Worm (Caenorhabditis elegans) whole organism, L3 larva: ENCODE data around the gene eat-6.

Experiments
- R02D3.7 ChIP-seq: fragments of 150-350 bp; optimal IDR thresholded peaks from 2 replicates; lab custom pipeline; 2014; ENCODE audit warnings: missing biosample characterization, missing genetic modification characterization
- ZK546.5 ChIP-seq: sonication (generic microtip); optimal IDR thresholded peaks from 2 replicates; lab custom pipeline; 2017; ENCODE audit warnings: missing biosample characterization, missing genetic modification characterization
- ama-1 ChIP-seq: fragments of 150-350 bp; optimal IDR thresholded peaks from 2 replicates; lab custom pipeline; 2018
- ceh-28 ChIP-seq: fragments of 150-350 bp; optimal IDR thresholded peaks from 2 replicates; lab custom pipeline; 2014; ENCODE audit warnings: missing biosample characterization, missing genetic modification reagents, missing genetic modification characterization
- ceh-82 ChIP-seq: fragments of 150-350 bp; optimal IDR thresholded peaks from 2 replicates; lab custom pipeline; 2014; ENCODE audit warnings: missing biosample characterization, missing genetic modification characterization
- ceh-9 ChIP-seq: sonication (generic microtip); optimal IDR thresholded peaks from 2 replicates; lab custom pipeline; 2018; ENCODE audit warnings: missing biosample characterization, missing genetic modification characterization
- egl-5 ChIP-seq: fragments of 150-350 bp; optimal IDR thresholded peaks from 2 replicates; lab custom pipeline; 2017; ENCODE audit warnings: missing biosample characterization, missing genetic modification reagents, missing genetic modification characterization, inconsistent platforms
- elt-1 ChIP-seq: fragments of 150-350 bp; optimal IDR thresholded peaks from 2 replicates; lab custom pipeline; 2014; ENCODE audit warnings: missing biosample characterization, missing genetic modification characterization
- elt-2 ChIP-seq: sonication (generic microtip); optimal IDR thresholded peaks from 2 replicates; lab custom pipeline; 2016; ENCODE audit warnings: missing genetic modification reagents, mild to moderate bottlenecking, missing genetic modification characterization, missing compliant biosample characterization
- elt-3 ChIP-seq, 3 experiments: fragments of 150-350 bp in 1 of 3; sonication (generic microtip) in 2 of 3; optimal IDR thresholded peaks; 2 replicates in 2 of 3; 4 replicates in 1 of 3; lab custom pipeline; 2014 to 2017; ENCODE audit warnings: missing biosample characterization in 3 of 3, missing genetic modification characterization in 3 of 3
- eor-1 ChIP-seq, 2 experiments: fragments of 150-350 bp; optimal IDR thresholded peaks; 2 replicates each; lab custom pipeline; 2014 to 2018; ENCODE audit warnings: missing biosample characterization in 2 of 2, missing genetic modification characterization in 2 of 2
- fkh-10 ChIP-seq: sonication (generic microtip); optimal IDR thresholded peaks from 2 replicates; lab custom pipeline; 2017; ENCODE audit warnings: missing biosample characterization, missing genetic modification reagents, missing genetic modification characterization
- fos-1 ChIP-seq: fragments of 150-350 bp; optimal IDR thresholded peaks from 2 replicates; lab custom pipeline; 2014; ENCODE audit warnings: missing biosample characterization, missing genetic modification characterization
- hmg-11 ChIP-seq: sonication (generic microtip); optimal IDR thresholded peaks from 2 replicates; lab custom pipeline; 2016; ENCODE audit warnings: missing genetic modification characterization, missing compliant biosample characterization
- jun-1 ChIP-seq: fragments of 150-350 bp; optimal IDR thresholded peaks from 2 replicates; lab custom pipeline; 2014; ENCODE audit warnings: missing biosample characterization, missing genetic modification reagents, missing genetic modification characterization
- lin-15B ChIP-seq: fragments of 150-350 bp; optimal IDR thresholded peaks from 2 replicates; lab custom pipeline; 2014; ENCODE audit warnings: missing biosample characterization, missing genetic modification characterization
- lin-39 ChIP-seq: fragments of 150-350 bp; optimal IDR thresholded peaks from 2 replicates; lab custom pipeline; 2018; ENCODE audit warnings: missing biosample characterization, missing genetic modification reagents, missing genetic modification characterization
- mdl-1 ChIP-seq: fragments of 150-350 bp; optimal IDR thresholded peaks from 2 replicates; lab custom pipeline; 2014; ENCODE audit warnings: missing biosample characterization, missing genetic modification characterization
- mml-1 ChIP-seq: fragments of 150-350 bp; sonication (generic microtip); optimal IDR thresholded peaks from 3 replicates; lab custom pipeline; 2014; ENCODE audit warnings: missing biosample characterization, missing genetic modification characterization
- nhr-11 ChIP-seq: fragments of 150-350 bp; optimal IDR thresholded peaks from 2 replicates; lab custom pipeline; 2014; ENCODE audit warnings: missing biosample characterization, missing genetic modification characterization
- nhr-12 ChIP-seq: fragments of 150-350 bp; optimal IDR thresholded peaks from 2 replicates; lab custom pipeline; 2014; ENCODE audit warnings: missing biosample characterization, missing genetic modification characterization
- nhr-23 ChIP-seq: fragments of 150-350 bp; optimal IDR thresholded peaks from 2 replicates; lab custom pipeline; 2014; ENCODE audit warnings: missing biosample characterization, missing genetic modification reagents, missing genetic modification characterization
- nhr-237 ChIP-seq: fragments of 150-350 bp; optimal IDR thresholded peaks from 2 replicates; lab custom pipeline; 2014; ENCODE audit warnings: missing biosample characterization, missing genetic modification characterization
- nhr-43 ChIP-seq: sonication (generic microtip); optimal IDR thresholded peaks from 2 replicates; lab custom pipeline; 2016; ENCODE audit warnings: mild to moderate bottlenecking, missing genetic modification characterization, missing compliant biosample characterization; ENCODE audit not compliant: poor library complexity, severe bottlenecking
- nhr-67 ChIP-seq: fragments of 150-350 bp; optimal IDR thresholded peaks from 2 replicates; lab custom pipeline; 2014; ENCODE audit warnings: missing biosample characterization, missing genetic modification characterization
- nhr-76 ChIP-seq: fragments of 150-350 bp; sonication (generic microtip); optimal IDR thresholded peaks from 5 replicates; lab custom pipeline; 2014; ENCODE audit warnings: missing biosample characterization, missing genetic modification characterization
- pha-4 ChIP-seq: fragments of 150-350 bp; optimal IDR thresholded peaks from 2 replicates; lab custom pipeline; 2014; ENCODE audit warnings: missing biosample characterization, missing genetic modification reagents, missing genetic modification characterization
- pqm-1 ChIP-seq: fragments of 150-350 bp; optimal IDR thresholded peaks from 2 replicates; lab custom pipeline; 2017; ENCODE audit warnings: missing biosample characterization, missing genetic modification characterization, inconsistent platforms
- sea-2 ChIP-seq: fragments of 150-350 bp; sonication (generic microtip); optimal IDR thresholded peaks from 4 replicates; lab custom pipeline; 2014; ENCODE audit warnings: missing biosample characterization, missing genetic modification reagents, missing genetic modification characterization
- snpc-4 ChIP-seq: fragments of 150-350 bp; optimal IDR thresholded peaks from 2 replicates; lab custom pipeline; 2014; ENCODE audit warnings: missing biosample characterization, missing genetic modification characterization
- tbx-2 ChIP-seq: sonication (generic microtip); optimal IDR thresholded peaks from 2 replicates; lab custom pipeline; 2016; ENCODE audit warnings: mild to moderate bottlenecking, missing genetic modification characterization, missing compliant biosample characterization
- unc-62 ChIP-seq: fragments of 150-350 bp; sonication (generic microtip); optimal IDR thresholded peaks from 4 replicates; lab custom pipeline; 2014; ENCODE audit warnings: missing biosample characterization, missing genetic modification reagents, missing genetic modification characterization
- ztf-11 ChIP-seq: fragments of 150-350 bp; optimal IDR thresholded peaks from 2 replicates; lab custom pipeline; 2014; ENCODE audit warnings: missing biosample characterization, missing genetic modification characterization

The eat-6 gene

DNA sequence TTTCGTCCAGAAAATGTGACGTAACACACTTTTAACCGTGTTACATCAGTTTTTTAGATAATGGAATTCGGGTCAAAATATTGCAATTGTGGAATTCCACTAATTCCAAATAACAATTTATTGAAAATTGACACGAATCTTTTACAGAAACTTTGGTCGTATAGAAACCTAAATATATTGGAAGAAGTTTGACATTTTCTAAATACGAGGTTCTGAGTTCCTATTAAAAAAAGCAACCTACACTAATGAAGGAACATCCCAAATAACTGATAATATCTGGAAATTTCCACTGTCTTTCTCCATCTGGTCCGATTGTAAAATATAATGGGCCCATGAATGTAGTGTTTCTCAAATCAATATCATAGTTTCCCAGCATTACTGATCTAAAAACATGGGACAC, 8.5 kb downstream of the eat-6 start:
- TF ChIP-seq fkh-10 = no peak
- no peak for TF ChIP-seq mdl-1
- TF ChIP-seq ZK546.5 (tag; lab: Kevin White, UChicago) = no peak
- no peak for TF ChIP-seq nhr-43
- no peak for TF ChIP-seq mml-1 (tag; lab: Kevin White, UChicago)
- TF ChIP-seq unc-62 (GFP tag; lab: Kevin White, UChicago) = no peak
- TF ChIP-seq egl-5 (tag; lab: Kevin White, UChicago) = no peak
- no peak for TF ChIP-seq fos-1
- TF ChIP-seq nhr-23 (tag; lab: Kevin White, UChicago) = no peak
- no peak for TF ChIP-seq nhr-237 (tag; lab: Kevin White, UChicago)
- TF ChIP-seq nhr-76 (tag; lab: Kevin White, UChicago) = no peak
- no peak for TF ChIP-seq tbx-2 (tag; lab: Kevin White, UChicago)
- TF ChIP-seq, all 47 proteins: peak for 0

ce11 chrV:13120097-13120496, 9.7 kb downstream of the eat-6 start, which contains the start of gene max-1:
TSS of gene max-1 (minus strand) at chrV:13120220.
- TF ChIP-seq mml-1 (tag; lab: Kevin White, UChicago) = no peak
- no peak for TF ChIP-seq pha-4
- no peak for TF ChIP-seq elt-3 (tag; optimal IDR thresholded peaks at IDR 0.05; lab: Kevin White, UChicago)
- no peak for TF ChIP-seq ceh-82
- no peak for TF ChIP-seq sea-2 (GFP tag; lab: Kevin White, UChicago)

DNA sequence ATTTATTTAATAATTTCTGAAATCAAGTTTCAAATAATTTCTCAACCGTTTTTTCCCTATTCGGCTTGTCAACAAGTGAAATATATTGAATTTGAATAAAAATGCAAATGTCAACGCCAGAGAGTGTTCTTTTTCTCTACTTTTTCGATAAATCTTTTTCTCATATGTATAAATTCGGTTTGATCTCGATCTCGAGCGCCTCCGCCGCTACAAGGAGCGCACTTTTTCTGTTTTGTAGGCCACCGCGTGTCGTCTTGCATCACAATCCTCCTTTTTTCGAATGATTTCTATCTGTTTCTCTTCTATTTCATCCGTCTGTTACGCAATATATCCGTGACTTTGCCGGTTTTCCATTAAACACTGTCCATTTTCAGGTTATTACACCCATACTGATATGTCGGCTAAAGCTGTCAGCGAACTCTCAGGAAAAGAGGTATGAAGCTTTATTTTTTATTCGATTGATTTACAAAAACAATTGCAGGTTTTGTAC, 13.6 kb downstream of the eat-6 start, which contains the start of gene acly-2:
TSS of gene acly-2 (plus strand) at position 375 of the 490 bp plus-strand sequence.
- peak; percentile 24 for TF ChIP-seq nhr-23 (tag; lab: Kevin White, UChicago)
- TF ChIP-seq fos-1 = no peak

- TF ChIP-seq lin-15B (tag; lab: Kevin White, UChicago) (no peak), eor-1 (tag; optimal IDR thresholded peaks at IDR 0.05; lab: Kevin White, UChicago) (no peak), lin-39 (tag; lab: Kevin White, UChicago) (no peak), ama-1 (lab: Kevin White, UChicago) (no peak), ceh-9 (no peak), ztf-11 (tag; lab: Kevin White, UChicago) (no peak), nhr-12 (tag; lab: Kevin White, UChicago) (no peak), snpc-4 (no peak), nhr-237 (tag; lab: Kevin White, UChicago) (no peak), egl-5 (tag; lab: Kevin White, UChicago) (no peak)
Observed at ce11 chrV:13114552-13115237, 15.1 kb downstream of the eat-6 start.

DNA sequence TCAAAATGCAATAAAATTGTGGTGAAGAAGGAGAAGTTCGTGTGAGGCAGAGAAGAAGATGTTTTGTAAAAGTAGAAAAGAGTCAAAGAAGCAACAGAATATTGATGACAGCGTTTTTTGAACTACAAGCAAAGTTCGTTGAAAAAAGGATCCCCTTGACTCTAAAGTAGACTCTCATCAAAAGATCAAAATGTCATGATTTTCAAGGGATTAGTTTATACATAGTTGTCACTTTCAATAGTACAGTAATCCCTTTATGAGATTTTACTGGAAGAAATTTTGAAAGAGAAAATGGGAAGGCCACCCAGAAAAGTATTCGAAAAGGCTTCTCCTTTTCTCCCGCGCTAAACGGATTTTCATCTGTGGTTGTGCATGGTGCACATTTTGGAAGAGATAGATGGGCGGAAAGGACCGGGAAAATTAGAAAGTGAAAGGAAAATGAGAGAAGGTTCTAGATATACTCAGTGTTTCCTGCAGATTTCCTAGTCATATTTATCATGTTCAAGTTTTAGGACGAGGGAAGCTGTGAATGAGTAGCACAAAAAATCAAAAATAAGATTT, 16.8 kb downstream of the eat-6 start:
- TF ChIP-seq ceh-28 (tag; lab: Kevin White, UChicago) (no peak), nhr-67 (tag; lab: Kevin White, UChicago) (no peak), elt-2 (no peak), hmg-11 (tag; lab: Kevin White, UChicago) (no peak), jun-1 (tag; lab: Kevin White, UChicago) (no peak), unc-62 (GFP tag; lab: Kevin White, UChicago) (peak; percentile 8), nhr-23 (tag; lab: Kevin White, UChicago) (no peak), elt-1 (peak; percentile 9), fos-1 (no peak), mml-1 (tag; lab: Kevin White, UChicago) (no peak), pha-4 (no peak), nhr-11 (tag; lab: Kevin White, UChicago) (no peak), R02D3.7 (tag; lab: Kevin White, UChicago) (no peak), pqm-1 (no peak), lin-39 (tag; lab: Kevin White, UChicago) (no peak), nhr-237 (tag; lab: Kevin White, UChicago) (no peak), nhr-76 (tag; lab: Kevin White, UChicago) (no peak)
